Fruit fly (Drosophila melanogaster) whole organism, pupa: ENCODE results near the gene CG8191.

ENCODE experiments used
- CG10348 ChIP-seq: fragments of 200-800 bp; sonication (Bioruptor generic); IDR thresholded peaks from 2 replicates; pipeline ENCODE4 v1.3.6; 2022; ENCODE audit warnings: missing biosample characterization, missing genetic modification characterization
- CG12605 ChIP-seq: fragments of 200-800 bp; sonication (Bioruptor generic); IDR thresholded peaks from 2 replicates; pipeline ENCODE4 v1.3.6; 2022; ENCODE audit warnings: missing biosample characterization, missing genetic modification characterization
- CG13204 ChIP-seq: fragments of 200-800 bp; sonication (Bioruptor generic); optimal IDR thresholded peaks from 2 replicates; lab custom pipeline; 2018; ENCODE audit warnings: missing biosample characterization, mild to moderate bottlenecking, missing genetic modification characterization, moderate library complexity
- CG14655 ChIP-seq: fragments of 200-800 bp; sonication (Bioruptor generic); optimal IDR thresholded peaks from 3 replicates; lab custom pipeline; 2017; ENCODE audit warnings: mild to moderate bottlenecking, missing biosample characterization, missing genetic modification reagents, missing genetic modification characterization
- CG15710 ChIP-seq: fragments of 200-800 bp; sonication (Bioruptor generic); optimal IDR thresholded peaks from 2 replicates; lab custom pipeline; 2018; ENCODE audit warnings: missing biosample characterization, mild to moderate bottlenecking, missing genetic modification characterization, moderate library complexity
- CG17806 ChIP-seq: fragments of 200-800 bp; sonication (Bioruptor generic); optimal IDR thresholded peaks from 2 replicates; lab custom pipeline; 2018; ENCODE audit warnings: missing biosample characterization, mild to moderate bottlenecking, missing genetic modification characterization, moderate library complexity
- CG32121 ChIP-seq: fragments of 200-800 bp; sonication (Bioruptor generic); IDR thresholded peaks from 2 replicates; pipeline ENCODE4 v1.3.6; 2022; ENCODE audit warnings: missing biosample characterization, missing genetic modification characterization
- CG34367 ChIP-seq: fragments of 200-800 bp; sonication (Bioruptor generic); optimal IDR thresholded peaks from 2 replicates; lab custom pipeline; 2018; ENCODE audit warnings: missing biosample characterization, mild to moderate bottlenecking, missing genetic modification characterization
- CG4496 ChIP-seq: fragments of 200-800 bp; sonication (Bioruptor generic); IDR thresholded peaks from 3 replicates; pipeline ENCODE4 v1.3.6; 2022; ENCODE audit warnings: missing biosample characterization, missing genetic modification characterization
- CG8159 ChIP-seq: fragments of 200-800 bp; sonication (Bioruptor generic); optimal IDR thresholded peaks from 3 replicates; lab custom pipeline; 2018; ENCODE audit warnings: missing biosample characterization, mild to moderate bottlenecking, missing genetic modification characterization, moderate library complexity
- CG8301 ChIP-seq: fragments of 200-800 bp; sonication (Bioruptor generic); optimal IDR thresholded peaks from 2 replicates; lab custom pipeline; 2018; ENCODE audit warnings: missing biosample characterization, mild to moderate bottlenecking, missing genetic modification characterization
- CG9948 ChIP-seq: fragments of 200-800 bp; sonication (Bioruptor generic); optimal IDR thresholded peaks from 2 replicates; lab custom pipeline; 2018; ENCODE audit warnings: missing biosample characterization, mild to moderate bottlenecking, missing genetic modification characterization, moderate library complexity
- D1 ChIP-seq: fragments of 200-800 bp; sonication (Bioruptor generic); optimal IDR thresholded peaks from 2 replicates; lab custom pipeline; 2018; ENCODE audit warnings: missing biosample characterization, mild to moderate bottlenecking, missing genetic modification characterization, moderate library complexity
- EcR ChIP-seq: fragments of 200-800 bp; sonication (Bioruptor generic); optimal IDR thresholded peaks from 3 replicates; lab custom pipeline; 2019; ENCODE audit warnings: missing biosample characterization, missing genetic modification characterization, mild to moderate bottlenecking, moderate library complexity, missing genetic modification reagents
- Ets98B ChIP-seq: fragments of 200-800 bp; sonication (Bioruptor generic); IDR thresholded peaks from 2 replicates; pipeline ENCODE4 v1.3.6; 2022; ENCODE audit warnings: missing biosample characterization, missing genetic modification characterization
- Pif1A ChIP-seq: fragments of 200-800 bp; sonication (Bioruptor generic); optimal IDR thresholded peaks from 3 replicates; lab custom pipeline; 2016; ENCODE audit warnings: missing biosample characterization, missing genetic modification characterization
- Pif1B ChIP-seq: fragments of 200-800 bp; sonication (Bioruptor generic); optimal IDR thresholded peaks from 3 replicates; lab custom pipeline; 2016; ENCODE audit warnings: missing biosample characterization, missing genetic modification characterization
- Snoo ChIP-seq: fragments of 200-800 bp; sonication (Bioruptor generic); optimal IDR thresholded peaks from 3 replicates; lab custom pipeline; 2017; ENCODE audit warnings: missing biosample characterization, mild to moderate bottlenecking, missing genetic modification characterization, inconsistent platforms
- fd96Ca ChIP-seq: fragments of 200-800 bp; sonication (Bioruptor generic); IDR thresholded peaks from 3 replicates; pipeline ENCODE4 v1.3.6; 2022; ENCODE audit warnings: missing biosample characterization, missing genetic modification characterization
- gl ChIP-seq: fragments of 200-800 bp; sonication (Bioruptor generic); optimal IDR thresholded peaks from 2 replicates; lab custom pipeline; 2018; ENCODE audit warnings: missing biosample characterization, mild to moderate bottlenecking, missing genetic modification characterization
- rn ChIP-seq: fragments of 200-800 bp; sonication (Bioruptor generic); IDR thresholded peaks from 2 replicates; pipeline ENCODE4 v1.3.6; 2022; ENCODE audit warnings: missing biosample characterization, missing genetic modification characterization

Gene CG8191

DNA sequence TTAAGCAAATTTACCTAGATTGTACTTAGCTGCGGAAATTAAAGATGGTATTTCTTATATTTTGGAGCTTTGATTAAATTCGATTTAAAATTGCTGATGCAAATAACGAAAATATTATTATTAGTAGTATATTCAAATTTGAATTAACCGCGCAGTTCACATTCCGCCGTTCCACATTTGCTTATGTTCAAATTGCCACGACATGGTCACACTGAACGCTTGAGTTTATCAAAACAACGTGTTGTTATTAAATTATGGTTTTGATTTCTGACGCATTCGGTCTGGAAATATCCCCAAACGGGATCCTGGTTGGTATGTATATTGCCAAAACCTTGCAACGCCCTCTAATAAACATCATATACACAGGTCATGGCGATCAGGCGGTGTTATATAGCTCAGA is 37.5 kb downstream of the CG8191 start, which contains the start of gene CG33172:
Gene CG33172, plus strand, starts transcription at position 208 of the 400 bp plus-strand sequence.
- TF ChIP-seq CG8159 (no peak), CG4496 (GFP tag; lab: Robert Waterston, UW) (no peak), CG8301 (tag; lab: Kevin White, UChicago) (no peak), CG14655 (GFP tag; lab: Kevin White, UChicago) (no peak), rn (GFP tag; lab: Robert Waterston, UW) (no peak), CG15710 (tag; lab: Kevin White, UChicago) (no peak), D1 (no peak), CG9948 (no peak), Pif1B (no peak), EcR (GFP tag; lab: Kevin White, UChicago) (no peak), CG13204 (GFP tag; lab: Kevin White, UChicago) (no peak), CG10348 (GFP tag; lab: Robert Waterston, UW) (no peak), CG12605 (GFP tag; lab: Robert Waterston, UW) (no peak), fd96Ca (GFP tag; lab: Robert Waterston, UW) (no peak), Pif1A (GFP tag; lab: Kevin White, UChicago) (no peak), Snoo (tag; lab: Kevin White, UChicago) (no peak), CG34367 (no peak)

DNA sequence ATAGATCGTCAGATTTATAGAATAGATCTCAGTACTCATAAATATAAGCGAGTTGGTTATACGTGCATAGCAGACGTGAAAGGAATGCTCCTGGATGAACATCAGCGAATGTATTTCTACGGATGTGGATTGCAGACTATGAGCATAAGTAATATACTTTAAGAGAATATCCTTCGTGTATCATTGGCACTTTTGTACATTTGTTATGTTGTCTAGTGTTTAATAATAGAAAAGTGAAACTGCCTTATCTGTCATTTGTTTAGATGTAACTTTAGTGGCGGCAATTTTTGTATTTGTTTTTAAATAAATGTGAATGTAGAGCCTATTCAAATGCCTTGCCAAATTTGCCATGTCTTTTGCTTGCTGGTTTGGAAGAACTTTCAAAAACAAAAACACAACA is 40.7 kb downstream of the CG8191 start, which contains the start of gene CG43672:
Gene CG43672, plus strand, starts transcription at position 301 of the 400 bp plus-strand sequence.
- TF ChIP-seq CG10348 (GFP tag; lab: Robert Waterston, UW) (no peak), Pif1A (GFP tag; lab: Kevin White, UChicago) (no peak), Snoo (tag; lab: Kevin White, UChicago) (no peak), CG9948 (no peak), rn (GFP tag; lab: Robert Waterston, UW) (no peak), CG34367 (no peak), CG12605 (GFP tag; lab: Robert Waterston, UW) (no peak), CG17806 (tag; lab: Kevin White, UChicago) (no peak), CG15710 (tag; lab: Kevin White, UChicago) (no peak), CG4496 (GFP tag; lab: Robert Waterston, UW) (no peak)
- TF ChIP-seq, all 21 proteins: peak for 0

dm6 chrX:15778846-15779245 is 46.9 kb downstream of the CG8191 start, which contains the start of gene CG43673:
TSS of gene CG43673 (plus strand) at chrX:15779146.
- TF ChIP-seq Pif1B (no peak), rn (GFP tag; lab: Robert Waterston, UW) (no peak), CG4496 (GFP tag; lab: Robert Waterston, UW) (no peak), CG14655 (GFP tag; lab: Kevin White, UChicago) (no peak), gl (tag; lab: Kevin White, UChicago) (no peak), D1 (no peak), CG10348 (GFP tag; lab: Robert Waterston, UW) (no peak), CG13204 (GFP tag; lab: Kevin White, UChicago) (no peak), CG8159 (no peak), Ets98B (GFP tag; lab: Robert Waterston, UW) (no peak), Pif1A (GFP tag; lab: Kevin White, UChicago) (no peak), CG17806 (tag; lab: Kevin White, UChicago) (no peak), CG12605 (GFP tag; lab: Robert Waterston, UW) (no peak), CG34367 (no peak), EcR (GFP tag; lab: Kevin White, UChicago) (no peak), CG9948 (no peak), CG32121 (GFP tag; lab: Robert Waterston, UW) (no peak)
